Worm (Caenorhabditis elegans) whole organism, young adult: ENCODE data around the gene ZK1320.7.

Source experiments
- D2030.7 ChIP-seq: fragments of 200-800 bp; sonication (Bioruptor generic); IDR thresholded peaks from 2 replicates; pipeline ENCODE4 v1.3.6; 2022; ENCODE audit warnings: missing genetic modification reagents, missing genetic modification characterization, missing compliant biosample characterization
- F33H1.4 ChIP-seq: fragments of 200-800 bp; sonication (Bioruptor generic); IDR thresholded peaks from 2 replicates; pipeline ENCODE4 v1.3.6; 2022; ENCODE audit warnings: missing genetic modification reagents, missing genetic modification characterization, missing compliant biosample characterization
- F37B4.10 ChIP-seq: fragments of 200-800 bp; sonication (Bioruptor generic); IDR thresholded peaks from 2 replicates; pipeline ENCODE4 v1.3.6; 2022; ENCODE audit warnings: missing genetic modification characterization, missing compliant biosample characterization
- K11D2.4 ChIP-seq: fragments of 200-800 bp; sonication (Bioruptor generic); IDR thresholded peaks from 2 replicates; pipeline ENCODE4 v1.3.6; 2022; ENCODE audit warnings: missing genetic modification reagents, missing genetic modification characterization, missing compliant biosample characterization
- aptf-3 ChIP-seq: fragments of 200-800 bp; sonication (Bioruptor generic); IDR thresholded peaks from 2 replicates; pipeline ENCODE4 v1.3.6; 2022; ENCODE audit warnings: missing genetic modification characterization, missing compliant biosample characterization
- athp-1 ChIP-seq: sonication (generic microtip); optimal IDR thresholded peaks from 2 replicates; lab custom pipeline; 2017; ENCODE audit warnings: mild to moderate bottlenecking, missing genetic modification characterization, missing compliant biosample characterization
- attf-3 ChIP-seq: fragments of 200-800 bp; sonication (Bioruptor generic); conservative IDR thresholded peaks from 2 replicates; pipeline ENCODE4 v1.3.6; 2022; ENCODE audit warnings: missing genetic modification reagents, missing genetic modification characterization, missing compliant biosample characterization
- attf-5 ChIP-seq: fragments of 200-800 bp; sonication (Bioruptor generic); optimal IDR thresholded peaks from 2 replicates; lab custom pipeline; 2018; ENCODE audit warnings: mild to moderate bottlenecking, missing genetic modification characterization, missing compliant biosample characterization
- bed-2 ChIP-seq: fragments of 200-800 bp; sonication (Bioruptor generic); IDR thresholded peaks from 2 replicates; pipeline ENCODE4 v1.3.6; 2022; ENCODE audit warnings: missing genetic modification reagents, missing genetic modification characterization, missing compliant biosample characterization
- ccch-3 ChIP-seq: fragments of 200-800 bp; sonication (Bioruptor generic); optimal IDR thresholded peaks from 2 replicates; lab custom pipeline; 2018; ENCODE audit warnings: mild to moderate bottlenecking, missing genetic modification characterization, missing compliant biosample characterization
- ceh-100 ChIP-seq: fragments of 200-800 bp; sonication (Bioruptor generic); IDR thresholded peaks from 2 replicates; pipeline ENCODE4 v1.3.6; 2022; ENCODE audit warnings: missing genetic modification reagents, missing genetic modification characterization, missing compliant biosample characterization
- ceh-58 ChIP-seq: fragments of 200-800 bp; sonication (Bioruptor generic); IDR thresholded peaks from 2 replicates; pipeline ENCODE4 v1.3.6; 2022; ENCODE audit warnings: missing genetic modification characterization, missing compliant biosample characterization
- dox-1 ChIP-seq: fragments of 200-800 bp; sonication (Bioruptor generic); IDR thresholded peaks from 2 replicates; pipeline ENCODE4 v1.3.6; 2022; ENCODE audit warnings: missing genetic modification reagents, missing genetic modification characterization, missing compliant biosample characterization
- dpff-1 ChIP-seq: sonication (generic microtip); optimal IDR thresholded peaks from 2 replicates; lab custom pipeline; 2017; ENCODE audit warnings: mild to moderate bottlenecking, missing genetic modification characterization, missing compliant biosample characterization
- egrh-3 ChIP-seq: fragments of 200-800 bp; sonication (Bioruptor generic); IDR thresholded peaks from 2 replicates; pipeline ENCODE4 v1.3.6; 2022; ENCODE audit warnings: missing genetic modification reagents, missing genetic modification characterization, missing compliant biosample characterization
- ekl-4 ChIP-seq: fragments of 200-800 bp; sonication (Bioruptor generic); IDR thresholded peaks from 2 replicates; pipeline ENCODE4 v1.3.6; 2022; ENCODE audit warnings: missing genetic modification reagents, missing genetic modification characterization, missing compliant biosample characterization
- ets-4 ChIP-seq: fragments of 200-800 bp; sonication (Bioruptor generic); optimal IDR thresholded peaks from 2 replicates; lab custom pipeline; 2018; ENCODE audit warnings: mild to moderate bottlenecking, missing genetic modification characterization, missing compliant biosample characterization
- hmg-20 ChIP-seq: fragments of 200-800 bp; sonication (Bioruptor generic); IDR thresholded peaks from 2 replicates; pipeline ENCODE4 v1.3.6; 2022; ENCODE audit warnings: missing genetic modification reagents, missing genetic modification characterization, missing compliant biosample characterization
- hrde-1 ChIP-seq: sonication (generic microtip); optimal IDR thresholded peaks from 2 replicates; lab custom pipeline; 2016; ENCODE audit warnings: missing genetic modification characterization, mild to moderate bottlenecking, missing compliant biosample characterization, moderate library complexity, missing genotype, missing genetic modification reagents, borderline replicate concordance
- hsf-1 ChIP-seq: fragments of 200-800 bp; sonication (Bioruptor generic); IDR thresholded peaks from 2 replicates; pipeline ENCODE4 v1.3.6; 2022; ENCODE audit warnings: missing genetic modification reagents, missing genetic modification characterization, missing compliant biosample characterization
- let-526 ChIP-seq: fragments of 200-800 bp; sonication (Bioruptor generic); IDR thresholded peaks from 2 replicates; pipeline ENCODE4 v1.3.6; 2022; ENCODE audit warnings: missing genetic modification reagents, missing genetic modification characterization, missing compliant biosample characterization
- lin-40 ChIP-seq: sonication (generic microtip); optimal IDR thresholded peaks from 2 replicates; lab custom pipeline; 2016; ENCODE audit warnings: missing genetic modification characterization, mild to moderate bottlenecking, missing compliant biosample characterization, missing genotype, missing genetic modification reagents
- lin-54 ChIP-seq: fragments of 200-800 bp; sonication (Bioruptor generic); optimal IDR thresholded peaks from 2 replicates; lab custom pipeline; 2018; ENCODE audit warnings: mild to moderate bottlenecking, missing genetic modification characterization, missing compliant biosample characterization
- lsl-1 ChIP-seq: fragments of 200-800 bp; sonication (Bioruptor generic); optimal IDR thresholded peaks from 2 replicates; lab custom pipeline; 2018; ENCODE audit warnings: mild to moderate bottlenecking, missing genetic modification characterization, moderate library complexity, missing compliant biosample characterization
- lsy-27 ChIP-seq: sonication (generic microtip); optimal IDR thresholded peaks from 2 replicates; lab custom pipeline; 2017; ENCODE audit warnings: missing genetic modification characterization, mild to moderate bottlenecking, missing compliant biosample characterization, antibody characterized with exemption, missing genotype, borderline replicate concordance; ENCODE audit not compliant: insufficient read depth
- madf-3 ChIP-seq: fragments of 200-800 bp; sonication (Bioruptor generic); IDR thresholded peaks from 2 replicates; pipeline ENCODE4 v1.3.6; 2022; ENCODE audit warnings: missing genetic modification reagents, missing genetic modification characterization, missing compliant biosample characterization
- madf-6 ChIP-seq: fragments of 200-800 bp; sonication (Bioruptor generic); IDR thresholded peaks from 2 replicates; pipeline ENCODE4 v1.3.6; 2022; ENCODE audit warnings: missing genetic modification reagents, missing genetic modification characterization, missing compliant biosample characterization
- mcd-1 ChIP-seq: fragments of 200-800 bp; sonication (Bioruptor generic); IDR thresholded peaks from 2 replicates; pipeline ENCODE4 v1.3.6; 2022; ENCODE audit warnings: missing genetic modification reagents, missing genetic modification characterization, missing compliant biosample characterization
- mxl-1 ChIP-seq: sonication (generic microtip); optimal IDR thresholded peaks from 2 replicates; lab custom pipeline; 2016; ENCODE audit warnings: missing genetic modification characterization, missing compliant biosample characterization
- nfya-2 ChIP-seq: fragments of 200-800 bp; sonication (Bioruptor generic); IDR thresholded peaks from 2 replicates; pipeline ENCODE4 v1.3.6; 2022; ENCODE audit warnings: missing genetic modification reagents, missing genetic modification characterization, missing compliant biosample characterization
- nfyb-1 ChIP-seq: fragments of 200-800 bp; sonication (Bioruptor generic); IDR thresholded peaks from 2 replicates; pipeline ENCODE4 v1.3.6; 2022; ENCODE audit warnings: missing genetic modification reagents, missing genetic modification characterization, missing compliant biosample characterization
- nhr-80 ChIP-seq: sonication (generic microtip); optimal IDR thresholded peaks from 2 replicates; lab custom pipeline; 2016; ENCODE audit warnings: missing genetic modification characterization, missing compliant biosample characterization
- snpc-3.4 ChIP-seq: sonication (generic microtip); optimal IDR thresholded peaks from 2 replicates; lab custom pipeline; 2017; ENCODE audit warnings: missing genetic modification characterization, mild to moderate bottlenecking, missing compliant biosample characterization, antibody characterized with exemption, moderate library complexity, missing genotype, missing genetic modification reagents
- somi-1 ChIP-seq: fragments of 200-800 bp; sonication (Bioruptor generic); optimal IDR thresholded peaks from 2 replicates; lab custom pipeline; 2018; ENCODE audit warnings: mild to moderate bottlenecking, missing genetic modification characterization, missing compliant biosample characterization
- tbx-9 ChIP-seq: sonication (generic microtip); optimal IDR thresholded peaks from 2 replicates; lab custom pipeline; 2016; ENCODE audit warnings: borderline replicate concordance, missing genetic modification characterization, inconsistent platforms, missing compliant biosample characterization
- unc-62 ChIP-seq: fragments of 150-350 bp; optimal IDR thresholded peaks from 2 replicates; lab custom pipeline; 2014; ENCODE audit warnings: missing biosample characterization, missing genetic modification reagents, missing genetic modification characterization
- ztf-18 ChIP-seq: sonication (generic microtip); optimal IDR thresholded peaks from 2 replicates; lab custom pipeline; 2016; ENCODE audit warnings: missing genotype, mild to moderate bottlenecking, missing genetic modification characterization, missing compliant biosample characterization

Gene ZK1320.7

ce11 chrII:9624110-9624695 is 47.2 kb upstream of the ZK1320.7 start, which contains the start of the genes dnj-20 and ZK1307.8 (continued):
- TF ChIP-seq athp-1 (tag; lab: Kevin White, UChicago) = no peak
- no peak for TF ChIP-seq hrde-1 (tag; lab: Kevin White, UChicago)
- TF ChIP-seq nhr-80 (tag; lab: Kevin White, UChicago) = peak; percentile 56
- no peak for TF ChIP-seq somi-1
- TF ChIP-seq ets-4 (GFP tag; lab: Kevin White, UChicago) = no peak
- peak; percentile 81 for TF ChIP-seq F33H1.4 (GFP tag; lab: Robert Waterston, UW)
- no peak for TF ChIP-seq ekl-4 (GFP tag; lab: Robert Waterston, UW)
- peak; percentile 82 for TF ChIP-seq lsl-1 (GFP tag; lab: Kevin White, UChicago)
- no peak for TF ChIP-seq lin-54
- peak; percentile 45; the same call in 1 of the 2 replicates for TF ChIP-seq D2030.7
- no peak for TF ChIP-seq ztf-18 (tag; lab: Kevin White, UChicago)
- no peak for TF ChIP-seq hmg-20 (GFP tag; lab: Robert Waterston, UW)
- TF ChIP-seq dpff-1 (tag; lab: Kevin White, UChicago) = no peak
- no peak for TF ChIP-seq ceh-100 (GFP tag; lab: Robert Waterston, UW)
- no peak for TF ChIP-seq lin-40 (tag; lab: Kevin White, UChicago)
- TF ChIP-seq attf-3 = no peak
- no peak for TF ChIP-seq tbx-9 (tag; lab: Kevin White, UChicago)
- TF ChIP-seq attf-5 = peak; percentile 1
- no peak for TF ChIP-seq F37B4.10
- TF ChIP-seq mcd-1 = 0 out of 2 replicates have a peak, but pooled peaks have one; percentile 34
- no peak for TF ChIP-seq mxl-1 (tag; lab: Kevin White, UChicago)
- no peak for TF ChIP-seq K11D2.4 (GFP tag; lab: Robert Waterston, UW)
- TF ChIP-seq ccch-3 (GFP tag; lab: Kevin White, UChicago) = no peak
- no peak for TF ChIP-seq ceh-58 (GFP tag; lab: Robert Waterston, UW)
- TF ChIP-seq nfya-2 = no peak
- TF ChIP-seq snpc-3.4 (tag; lab: Kevin White, UChicago) = no peak
- TF ChIP-seq unc-62 (GFP tag; lab: Kevin White, UChicago) = no peak

DNA sequence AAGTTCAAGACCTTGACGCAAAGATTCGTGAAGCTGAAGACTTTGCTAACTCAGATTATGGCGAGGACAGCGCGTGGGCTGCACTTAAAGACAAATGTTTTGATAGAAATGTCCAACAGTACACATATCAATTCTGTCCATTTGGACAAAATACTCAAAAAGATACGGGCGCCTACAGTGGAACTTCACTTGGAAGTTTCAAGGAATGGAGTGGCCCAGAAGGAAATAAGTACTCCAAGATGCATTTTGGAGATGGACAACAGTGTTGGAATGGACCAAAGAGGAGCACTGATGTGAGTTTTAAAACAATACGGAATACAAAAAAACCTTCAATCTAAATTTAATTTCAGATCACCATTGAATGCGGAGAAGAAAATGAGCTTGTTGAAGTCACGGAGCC is 45.5 kb upstream of the ZK1320.7 start:
- TF ChIP-seq nfyb-1 (GFP tag; lab: Robert Waterston, UW) = no peak
- TF ChIP-seq let-526 (GFP tag; lab: Robert Waterston, UW) = no peak
- no peak for TF ChIP-seq somi-1
- TF ChIP-seq bed-2 (GFP tag; lab: Robert Waterston, UW) = no peak
- TF ChIP-seq ztf-18 (tag; lab: Kevin White, UChicago) = no peak
- no peak for TF ChIP-seq lsy-27
- TF ChIP-seq, all 124 proteins: peak for 0

- TF ChIP-seq madf-3 (GFP tag; lab: Robert Waterston, UW) (peak; percentile 70; the same call in 1 of the 2 replicates), madf-6 (peak; percentile 28), D2030.7 (peak; percentile 21; the same call in 1 of the 2 replicates), dox-1 (peak; percentile 33; the same call in 1 of the 2 replicates), egrh-3 (GFP tag; lab: Robert Waterston, UW) (peak; percentile 14; the same call in 1 of the 2 replicates), aptf-3 (GFP tag; lab: Robert Waterston, UW) (0 out of 2 replicates have a peak, but pooled peaks have one; percentile 22), F33H1.4 (GFP tag; lab: Robert Waterston, UW) (peak; percentile 60), hsf-1 (GFP tag; lab: Robert Waterston, UW) (peak; percentile 95)
Observed at ce11 chrII:9633956-9634560, 37.4 kb upstream of the ZK1320.7 start.
